In genomic region chrIII:4950345-4950744, ce11 we compare ENCODE assay signal across 4 worm cellular contexts.
TF ChIP-seq lines count a peak whose summit lies in the region.

No protein-coding gene starts in this region.

TF ChIP-seq in whole organism, L1 larva, 84 proteins besides CTCF, POLR2A, EP300 and RAD21 (continued from another document and continues in another):
- TF ChIP-seq fkh-10 (GFP tag; optimal IDR thresholded peaks at IDR 0.05; lab: Kevin White, UChicago) (peak; percentile 1), swsn-7 (tag; optimal IDR thresholded peaks at IDR 0.05; lab: Kevin White, UChicago) (peak; percentile 44), efl-1 (optimal IDR thresholded peaks at IDR 0.05; lab: Kevin White, UChicago) (peak; percentile 40 to 48), efl-1 (GFP tag; optimal IDR thresholded peaks at IDR 0.05 in 1 of 2; lab: Kevin White, UChicago) (peak in 1 of 2 experiments; percentile 31), vab-15 (tag; optimal IDR thresholded peaks at IDR 0.05; lab: Kevin White, UChicago) (no peak), ceh-90 (tag; optimal IDR thresholded peaks at IDR 0.05; lab: Kevin White, UChicago) (no peak), fkh-8 (tag; optimal IDR thresholded peaks at IDR 0.05; lab: Kevin White, UChicago) (peak; percentile 77), snu-23 (GFP tag; optimal IDR thresholded peaks at IDR 0.05; lab: Kevin White, UChicago) (peak; percentile 57), ama-1 (optimal IDR thresholded peaks at IDR 0.05; lab: Kevin White, UChicago) (no peak), zip-4 (GFP tag; optimal IDR thresholded peaks at IDR 0.05; lab: Kevin White, UChicago) (no peak), skn-1 (tag; optimal IDR thresholded peaks at IDR 0.05; lab: Kevin White, UChicago) (no peak), nhr-237 (tag; optimal IDR thresholded peaks at IDR 0.05; lab: Kevin White, UChicago) (no peak), blmp-1 (tag; optimal IDR thresholded peaks at IDR 0.05; lab: Kevin White, UChicago) (no peak), C16A3.4 (tag; optimal IDR thresholded peaks at IDR 0.05; lab: Kevin White, UChicago) (no peak), lir-3 (tag; optimal IDR thresholded peaks at IDR 0.05; lab: Kevin White, UChicago; ENCODE audit: poor library complexity) (no peak), efl-3 (GFP tag; optimal IDR thresholded peaks at IDR 0.05; lab: Kevin White, UChicago) (no peak), mep-1 (tag; optimal IDR thresholded peaks at IDR 0.05; lab: Kevin White, UChicago) (peak; percentile 43), nhr-85 (tag; lab: Kevin White, UChicago) (no peak), tbx-2 (tag; optimal IDR thresholded peaks at IDR 0.05; lab: Kevin White, UChicago) (peak; percentile 32), mef-2 (tag; optimal IDR thresholded peaks at IDR 0.05; lab: Kevin White, UChicago) (no peak), nhr-76 (tag; optimal IDR thresholded peaks at IDR 0.05; lab: Kevin White, UChicago) (no peak), nhr-77 (tag; optimal IDR thresholded peaks at IDR 0.05; lab: Kevin White, UChicago) (no peak), ceh-8 (GFP tag; optimal IDR thresholded peaks at IDR 0.05; lab: Kevin White, UChicago) (no peak), aha-1 (tag; optimal IDR thresholded peaks at IDR 0.05; lab: Kevin White, UChicago) (no peak), lin-14 (GFP tag; optimal IDR thresholded peaks at IDR 0.05; lab: Kevin White, UChicago) (peak; percentile 89), ces-1 (GFP tag; optimal IDR thresholded peaks at IDR 0.05; lab: Kevin White, UChicago) (no peak), elt-2 (tag; optimal IDR thresholded peaks at IDR 0.05; lab: Kevin White, UChicago) (no peak), nhr-90 (tag; optimal IDR thresholded peaks at IDR 0.05; lab: Kevin White, UChicago; ENCODE audit: poor library complexity) (no peak), ceh-82 (tag; optimal IDR thresholded peaks at IDR 0.05; lab: Kevin White, UChicago) (peak in 2 of 3 experiments; percentile 22 to 47), rnt-1 (tag; optimal IDR thresholded peaks at IDR 0.05; lab: Kevin White, UChicago) (peak; percentile 41), lin-15B (tag; optimal IDR thresholded peaks at IDR 0.05; lab: Kevin White, UChicago) (no peak), dpl-1 (GFP tag; optimal IDR thresholded peaks at IDR 0.05; lab: Kevin White, UChicago) (peak; percentile 5 to 34 (median 31)), fos-1 (tag; optimal IDR thresholded peaks at IDR 0.05; lab: Kevin White, UChicago) (no peak), ztf-11 (tag; optimal IDR thresholded peaks at IDR 0.05; lab: Kevin White, UChicago) (no peak)

TF ChIP-seq in whole organism, L2 larva, 48 proteins besides CTCF, POLR2A, EP300 and RAD21 (continued from another document):
- TF ChIP-seq nhr-129 (tag; optimal IDR thresholded peaks at IDR 0.05; lab: Kevin White, UChicago) (peak; percentile 30), ztf-11 (tag; optimal IDR thresholded peaks at IDR 0.05; lab: Kevin White, UChicago) (no peak), mbf-1 (tag; optimal IDR thresholded peaks at IDR 0.05; lab: Kevin White, UChicago) (no peak), R02D3.7 (tag; optimal IDR thresholded peaks at IDR 0.05; lab: Kevin White, UChicago) (no peak), unc-55 (GFP tag; optimal IDR thresholded peaks at IDR 0.05; lab: Kevin White, UChicago) (peak; percentile 65), skn-1 (tag; optimal IDR thresholded peaks at IDR 0.05; lab: Kevin White, UChicago) (no peak), nhr-21 (tag; optimal IDR thresholded peaks at IDR 0.05; lab: Kevin White, UChicago) (no peak), mdl-1 (tag; optimal IDR thresholded peaks at IDR 0.05; lab: Kevin White, UChicago) (peak; percentile 13 to 37), ztf-4 (tag; optimal IDR thresholded peaks at IDR 0.05; lab: Kevin White, UChicago) (no peak), ceh-82 (tag; optimal IDR thresholded peaks at IDR 0.05; lab: Kevin White, UChicago) (no peak), lin-39 (tag; optimal IDR thresholded peaks at IDR 0.05; lab: Kevin White, UChicago) (no peak), mab-5 (tag; optimal IDR thresholded peaks at IDR 0.05; lab: Kevin White, UChicago) (no peak), fos-1 (tag; optimal IDR thresholded peaks at IDR 0.05; lab: Kevin White, UChicago) (no peak), nhr-10 (tag; optimal IDR thresholded peaks at IDR 0.05; lab: Kevin White, UChicago) (no peak), egl-27 (tag; optimal IDR thresholded peaks at IDR 0.05; lab: Kevin White, UChicago) (no peak), unc-39 (tag; optimal IDR thresholded peaks at IDR 0.05; lab: Kevin White, UChicago) (no peak), lsy-2 (tag; optimal IDR thresholded peaks at IDR 0.05; lab: Kevin White, UChicago) (peak in 1 of 2 experiments; percentile 51), sem-4 (tag; optimal IDR thresholded peaks at IDR 0.05; lab: Kevin White, UChicago) (peak; percentile 6)

TF ChIP-seq in whole organism, L4 larva, 104 proteins besides CTCF, POLR2A, EP300 and RAD21 (continued from another document):
- TF ChIP-seq ceh-28 (tag; optimal IDR thresholded peaks at IDR 0.05; lab: Kevin White, UChicago): no peak
- no peak for TF ChIP-seq dmd-6 (GFP tag; IDR thresholded peaks at IDR 0.05; lab: Robert Waterston, UW)
- TF ChIP-seq hif-1 (tag; optimal IDR thresholded peaks at IDR 0.05; lab: Kevin White, UChicago): peak in 1 of 2 experiments; percentile 62
- TF ChIP-seq ZK546.5 (tag; optimal IDR thresholded peaks at IDR 0.05; lab: Kevin White, UChicago): no peak
- TF ChIP-seq arid-1 (GFP tag; conservative IDR thresholded peaks at IDR 0.05; lab: Robert Waterston, UW): no peak
- TF ChIP-seq unc-62 (GFP tag; optimal IDR thresholded peaks at IDR 0.05 in 1 of 2; lab: Kevin White, UChicago): peak in 1 of 2 experiments; percentile 83
- TF ChIP-seq unc-62 (tag; optimal IDR thresholded peaks at IDR 0.05; lab: Kevin White, UChicago): no peak
- TF ChIP-seq ZK337.2 (GFP tag; IDR thresholded peaks at IDR 0.05; lab: Robert Waterston, UW): no peak
- peak; percentile 54; the same call in 1 of the 2 replicates for TF ChIP-seq tra-1 (GFP tag; IDR thresholded peaks at IDR 0.05; lab: Robert Waterston, UW)
- TF ChIP-seq F10B5.3 (tag; optimal IDR thresholded peaks at IDR 0.05; lab: Kevin White, UChicago): no peak
- peak; percentile 58 for TF ChIP-seq hlh-11 (tag; optimal IDR thresholded peaks at IDR 0.05; lab: Kevin White, UChicago)
- peak; percentile 68 for TF ChIP-seq hmg-1.1 (GFP tag; IDR thresholded peaks at IDR 0.05; lab: Robert Waterston, UW)
- TF ChIP-seq unc-130 (GFP tag; optimal IDR thresholded peaks at IDR 0.05; lab: Kevin White, UChicago): no peak
- TF ChIP-seq lin-1 (GFP tag; IDR thresholded peaks at IDR 0.05; lab: Robert Waterston, UW): no peak
- TF ChIP-seq zag-1 (tag; optimal IDR thresholded peaks at IDR 0.05; lab: Kevin White, UChicago): no peak
- TF ChIP-seq dmd-8 (GFP tag; IDR thresholded peaks at IDR 0.05; lab: Robert Waterston, UW): no peak
- no peak for TF ChIP-seq nhr-25 (tag; optimal IDR thresholded peaks at IDR 0.05; lab: Kevin White, UChicago; ENCODE audit: borderline replicate concordance, insufficient read depth)
- no peak for TF ChIP-seq daf-19 (GFP tag; conservative IDR thresholded peaks at IDR 0.05; lab: Robert Waterston, UW)
- 0 out of 2 replicates have a peak, but pooled peaks have one; percentile 26 for TF ChIP-seq lin-38 (GFP tag; IDR thresholded peaks at IDR 0.05; lab: Robert Waterston, UW)
- TF ChIP-seq ceh-82 (tag; optimal IDR thresholded peaks at IDR 0.05; lab: Kevin White, UChicago): no peak
- no peak for TF ChIP-seq unc-39 (tag; optimal IDR thresholded peaks at IDR 0.05; lab: Kevin White, UChicago)
- no peak for TF ChIP-seq lir-3 (tag; optimal IDR thresholded peaks at IDR 0.05; lab: Kevin White, UChicago)
- TF ChIP-seq mxl-2 (GFP tag; conservative IDR thresholded peaks at IDR 0.05; lab: Robert Waterston, UW): no peak
- no peak for TF ChIP-seq gei-8 (GFP tag; optimal IDR thresholded peaks at IDR 0.05; lab: Kevin White, UChicago)
- peak in 1 of 2 experiments; percentile 43 for TF ChIP-seq lsy-2 (tag; optimal IDR thresholded peaks at IDR 0.05; lab: Kevin White, UChicago)
- no peak for TF ChIP-seq nhr-48 (tag; optimal IDR thresholded peaks at IDR 0.05; lab: Kevin White, UChicago)
- TF ChIP-seq lin-39 (tag; optimal IDR thresholded peaks at IDR 0.05; lab: Kevin White, UChicago): no peak
- peak; percentile 63 for TF ChIP-seq rbr-2 (tag; optimal IDR thresholded peaks at IDR 0.05; lab: Kevin White, UChicago)
- no peak for TF ChIP-seq ceh-20 (GFP tag; IDR thresholded peaks at IDR 0.05; lab: Robert Waterston, UW)
- no peak for TF ChIP-seq ztf-11 (tag; optimal IDR thresholded peaks at IDR 0.05; lab: Kevin White, UChicago)
- peak; percentile 56; the same call in 1 of the 2 replicates for TF ChIP-seq egl-43 (GFP tag; IDR thresholded peaks at IDR 0.05; lab: Robert Waterston, UW)
- TF ChIP-seq sdz-12 (GFP tag; optimal IDR thresholded peaks at IDR 0.05; lab: Kevin White, UChicago): no peak
- TF ChIP-seq nhr-10 (tag; optimal IDR thresholded peaks at IDR 0.05; lab: Kevin White, UChicago): no peak
- TF ChIP-seq mes-2 (tag; optimal IDR thresholded peaks at IDR 0.05; lab: Kevin White, UChicago; ENCODE audit: poor library complexity, severe bottlenecking): peak; percentile 25
- TF ChIP-seq Y105C5A.15 (GFP tag; IDR thresholded peaks at IDR 0.05; lab: Robert Waterston, UW): no peak

TF ChIP-seq in whole organism, young adult, 124 proteins besides CTCF, POLR2A, EP300 and RAD21 (continued from another document):
- TF ChIP-seq K12H6.12 (tag; optimal IDR thresholded peaks at IDR 0.05; lab: Kevin White, UChicago) (peak; percentile 29), rpc-1 (optimal IDR thresholded peaks at IDR 0.05; lab: Kevin White, UChicago) (no peak), rpc-1 (tag; optimal IDR thresholded peaks at IDR 0.05; lab: Kevin White, UChicago) (no peak), nhr-120 (GFP tag; IDR thresholded peaks at IDR 0.05; lab: Robert Waterston, UW) (no peak), B0336.3 (GFP tag; IDR thresholded peaks at IDR 0.05; lab: Robert Waterston, UW) (no peak), dox-1 (GFP tag; IDR thresholded peaks at IDR 0.05; lab: Robert Waterston, UW) (no peak), tbx-9 (tag; optimal IDR thresholded peaks at IDR 0.05; lab: Kevin White, UChicago; ENCODE audit: borderline replicate concordance) (no peak), nhr-80 (tag; optimal IDR thresholded peaks at IDR 0.05; lab: Kevin White, UChicago) (no peak), ceh-40 (GFP tag; IDR thresholded peaks at IDR 0.05; lab: Robert Waterston, UW) (no peak), aptf-2 (GFP tag; conservative IDR thresholded peaks at IDR 0.05; lab: Robert Waterston, UW) (no peak), ztf-3 (GFP tag; optimal IDR thresholded peaks at IDR 0.05; lab: Kevin White, UChicago) (no peak), nfyb-1 (GFP tag; IDR thresholded peaks at IDR 0.05; lab: Robert Waterston, UW) (no peak), B0035.1 (tag; optimal IDR thresholded peaks at IDR 0.05; lab: Kevin White, UChicago) (no peak), K11D2.4 (GFP tag; IDR thresholded peaks at IDR 0.05; lab: Robert Waterston, UW) (0 out of 2 replicates have a peak, but pooled peaks have one; percentile 63), akir-1 (GFP tag; optimal IDR thresholded peaks at IDR 0.05; lab: Kevin White, UChicago) (no peak), snpc-1.3 (tag; optimal IDR thresholded peaks at IDR 0.05; lab: Kevin White, UChicago; ENCODE audit: insufficient read depth) (no peak), ceh-79 (tag; optimal IDR thresholded peaks at IDR 0.05; lab: Kevin White, UChicago) (no peak), athp-1 (tag; optimal IDR thresholded peaks at IDR 0.05; lab: Kevin White, UChicago) (no peak), T07F8.4 (tag; optimal IDR thresholded peaks at IDR 0.05; lab: Kevin White, UChicago) (no peak), Y67H2A.10 (GFP tag; conservative IDR thresholded peaks at IDR 0.05; lab: Robert Waterston, UW) (no peak), cebp-1 (GFP tag; IDR thresholded peaks at IDR 0.05; lab: Robert Waterston, UW) (no peak), cebp-1 (tag; optimal IDR thresholded peaks at IDR 0.05; lab: Kevin White, UChicago) (peak; percentile 37), tbp1 (GFP tag; optimal IDR thresholded peaks at IDR 0.05; lab: Kevin White, UChicago) (no peak), ccch-3 (GFP tag; optimal IDR thresholded peaks at IDR 0.05; lab: Kevin White, UChicago) (no peak)
TF ChIP-seq in whole organism, young adult: peak in this region for 6.
